Worm (Caenorhabditis elegans) whole organism, L4 larva: ENCODE measurements around the gene rml-4.

Experiments
- T26A8.4 ChIP-seq: fragments of 200-800 bp; sonication (Bioruptor generic); IDR thresholded peaks from 2 replicates; pipeline ENCODE4 v1.3.6; 2022; ENCODE audit warnings: missing genetic modification characterization, missing compliant biosample characterization
- Y48G9A.11 ChIP-seq: fragments of 200-800 bp; sonication (Bioruptor generic); IDR thresholded peaks from 2 replicates; pipeline ENCODE4 v1.3.6; 2022; ENCODE audit warnings: missing genetic modification reagents, missing genetic modification characterization, missing compliant biosample characterization
- Y75B8A.6 ChIP-seq: fragments of 200-800 bp; sonication (Bioruptor generic); IDR thresholded peaks from 2 replicates; pipeline ENCODE4 v1.3.6; 2022; ENCODE audit warnings: missing genetic modification reagents, missing genetic modification characterization, missing compliant biosample characterization
- ama-1 ChIP-seq: fragments of 150-350 bp; optimal IDR thresholded peaks from 2 replicates; lab custom pipeline; 2014; ENCODE audit warnings: inconsistent platforms, mixed read lengths
- arid-1 ChIP-seq: fragments of 200-800 bp; sonication (Bioruptor generic); conservative IDR thresholded peaks from 2 replicates; pipeline ENCODE4 v1.3.6; 2022; ENCODE audit warnings: missing genetic modification reagents, missing genetic modification characterization, missing compliant biosample characterization
- ces-1 ChIP-seq: fragments of 150-350 bp; sonication (generic microtip); optimal IDR thresholded peaks from 4 replicates; lab custom pipeline; 2014; ENCODE audit warnings: missing biosample characterization, missing genetic modification reagents, missing genetic modification characterization
- cey-2 ChIP-seq: sonication (generic microtip); optimal IDR thresholded peaks from 3 replicates; lab custom pipeline; 2017; ENCODE audit warnings: missing genetic modification characterization, mild to moderate bottlenecking, missing compliant biosample characterization, antibody characterized with exemption, borderline replicate concordance; ENCODE audit not compliant: insufficient read depth
- daf-19 ChIP-seq: fragments of 200-800 bp; sonication (Bioruptor generic); conservative IDR thresholded peaks from 2 replicates; pipeline ENCODE4 v1.3.6; 2022; ENCODE audit warnings: missing genetic modification characterization, missing compliant biosample characterization
- dmd-6 ChIP-seq: fragments of 200-800 bp; sonication (Bioruptor generic); IDR thresholded peaks from 2 replicates; pipeline ENCODE4 v1.3.6; 2022; ENCODE audit warnings: missing genetic modification reagents, missing genetic modification characterization, missing compliant biosample characterization
- duxl-1 ChIP-seq: sonication (generic microtip); optimal IDR thresholded peaks from 2 replicates; lab custom pipeline; 2016; ENCODE audit warnings: mild to moderate bottlenecking, missing genetic modification characterization, moderate library complexity, missing compliant biosample characterization; ENCODE audit not compliant: poor library complexity
- hif-1 ChIP-seq, 2 experiments: sonication (generic microtip); optimal IDR thresholded peaks; 2 replicates each; lab custom pipeline; 2016 to 2017; ENCODE audit warnings: missing compliant biosample characterization in 2 of 2, missing genetic modification characterization in 2 of 2, missing genetic modification reagents in 2 of 2, missing genotype in 2 of 2, mild to moderate bottlenecking in 1 of 2
- hlh-11 ChIP-seq: fragments of 200-800 bp; sonication (Bioruptor generic); optimal IDR thresholded peaks from 2 replicates; lab custom pipeline; 2018; ENCODE audit warnings: mild to moderate bottlenecking, missing genetic modification characterization, missing compliant biosample characterization
- lin-13 ChIP-seq: fragments of 150-350 bp; optimal IDR thresholded peaks from 2 replicates; lab custom pipeline; 2014; ENCODE audit warnings: missing biosample characterization, missing genetic modification reagents, missing genetic modification characterization
- lin-39 ChIP-seq: fragments of 150-350 bp; optimal IDR thresholded peaks from 2 replicates; lab custom pipeline; 2014; ENCODE audit warnings: missing biosample characterization, missing genetic modification reagents, missing genetic modification characterization
- lsy-2 ChIP-seq, 2 experiments: fragments of 150-350 bp in 1 of 2; sonication (generic microtip) in 1 of 2; optimal IDR thresholded peaks; 2 replicates each; lab custom pipeline; 2014 to 2017; ENCODE audit warnings: missing biosample characterization in 2 of 2, missing genetic modification characterization in 2 of 2
- mdl-1 ChIP-seq, 2 experiments: fragments of 150-350 bp in 1 of 2; sonication (generic microtip) in 1 of 2; optimal IDR thresholded peaks; 2 replicates each; lab custom pipeline; 2014 to 2017; ENCODE audit warnings: missing biosample characterization in 2 of 2, missing genetic modification characterization in 2 of 2
- mxl-2 ChIP-seq: fragments of 200-800 bp; sonication (Bioruptor generic); conservative IDR thresholded peaks from 2 replicates; pipeline ENCODE4 v1.3.6; 2022; ENCODE audit warnings: missing genetic modification reagents, missing genetic modification characterization, missing compliant biosample characterization
- mxl-3 ChIP-seq: fragments of 200-800 bp; sonication (Bioruptor generic); optimal IDR thresholded peaks from 2 replicates; lab custom pipeline; 2018; ENCODE audit warnings: mild to moderate bottlenecking, missing genetic modification characterization, missing compliant biosample characterization
- nhr-237 ChIP-seq: sonication (generic microtip); optimal IDR thresholded peaks from 2 replicates; lab custom pipeline; 2017; ENCODE audit warnings: missing biosample characterization, missing genetic modification characterization
- nhr-28 ChIP-seq: fragments of 150-350 bp; optimal IDR thresholded peaks from 2 replicates; lab custom pipeline; 2014; ENCODE audit warnings: missing biosample characterization, missing genetic modification characterization
- php-3 ChIP-seq: fragments of 200-800 bp; sonication (Bioruptor generic); IDR thresholded peaks from 2 replicates; pipeline ENCODE4 v1.3.6; 2022; ENCODE audit warnings: missing genetic modification reagents, missing genetic modification characterization, missing compliant biosample characterization
- pqm-1 ChIP-seq: sonication (generic microtip); optimal IDR thresholded peaks from 2 replicates; lab custom pipeline; 2017; ENCODE audit warnings: missing biosample characterization, missing genetic modification characterization
- rbr-2 ChIP-seq: sonication (generic microtip); optimal IDR thresholded peaks from 2 replicates; lab custom pipeline; 2016; ENCODE audit warnings: missing genotype, missing genetic modification characterization, missing compliant biosample characterization
- sdz-12 ChIP-seq: fragments of 200-800 bp; sonication (Bioruptor generic); optimal IDR thresholded peaks from 2 replicates; lab custom pipeline; 2018; ENCODE audit warnings: mild to moderate bottlenecking, missing genetic modification characterization, missing compliant biosample characterization
- set-16 ChIP-seq: fragments of 200-800 bp; sonication (Bioruptor generic); IDR thresholded peaks from 2 replicates; pipeline ENCODE4 v1.3.6; 2022; ENCODE audit warnings: missing genetic modification reagents, missing genetic modification characterization, missing compliant biosample characterization
- tra-1 ChIP-seq: fragments of 200-800 bp; sonication (Bioruptor generic); IDR thresholded peaks from 2 replicates; pipeline ENCODE4 v1.3.6; 2022; ENCODE audit warnings: missing genetic modification reagents, missing genetic modification characterization, missing compliant biosample characterization
- unc-62 ChIP-seq, 3 experiments: fragments of 150-350 bp in 1 of 3; sonication (generic microtip); optimal IDR thresholded peaks in 2 of 3; peaks in 1 of 3; 1 replicate in 1 of 3; 2 replicates in 2 of 3; lab custom pipeline; 2014 to 2017; ENCODE audit warnings: missing biosample characterization in 3 of 3, missing genetic modification characterization in 3 of 3, missing genetic modification reagents in 3 of 3, missing genotype in 1 of 3
- zfp-2 ChIP-seq: sonication (generic microtip); optimal IDR thresholded peaks from 2 replicates; lab custom pipeline; 2016; ENCODE audit warnings: mild to moderate bottlenecking, missing genetic modification characterization, missing compliant biosample characterization
- zip-11 ChIP-seq: fragments of 200-800 bp; sonication (Bioruptor generic); IDR thresholded peaks from 2 replicates; pipeline ENCODE4 v1.3.6; 2022; ENCODE audit warnings: missing genetic modification characterization, missing compliant biosample characterization
- zip-2 ChIP-seq: fragments of 150-350 bp; optimal IDR thresholded peaks from 2 replicates; lab custom pipeline; 2014; ENCODE audit warnings: missing biosample characterization, missing genetic modification characterization
- ztf-11 ChIP-seq: fragments of 150-350 bp; optimal IDR thresholded peaks from 2 replicates; lab custom pipeline; 2014; ENCODE audit warnings: missing biosample characterization, missing genetic modification characterization

The rml-4 gene

DNA sequence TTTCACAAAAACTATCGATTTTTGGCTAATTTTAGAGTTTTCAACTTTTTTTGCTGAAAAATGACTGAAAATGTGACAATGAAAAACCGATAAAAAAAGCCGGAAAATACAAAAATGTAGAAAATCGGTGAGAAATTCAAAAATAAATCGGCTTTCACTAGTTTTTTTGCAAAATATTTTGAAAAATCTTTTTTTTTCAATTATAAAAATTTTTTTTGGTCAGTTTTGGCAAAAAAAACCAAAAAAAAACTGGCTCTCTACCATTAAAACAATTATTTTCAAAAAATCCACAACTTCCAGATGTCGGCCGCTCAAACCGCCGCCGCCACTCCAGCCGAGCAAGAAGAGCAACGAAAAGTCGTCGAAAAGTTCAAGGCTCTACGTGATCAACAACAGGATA lies 31.5 kb downstream of the rml-4 start, which contains the start of gene pfd-2:
Gene pfd-2, plus strand, starts transcription at position 301 of the 400 bp plus-strand sequence.
- TF ChIP-seq mxl-2 (GFP tag; lab: Robert Waterston, UW) (no peak), hif-1 (tag; optimal IDR thresholded peaks at IDR 0.05; lab: Kevin White, UChicago) (no peak), duxl-1 (tag; lab: Kevin White, UChicago) (no peak), ama-1 (lab: Kevin White, UChicago) (no peak)
- TF ChIP-seq, all 104 proteins: peak for 0

ce11 chrII:4328716-4329115 lies 33.8 kb downstream of the rml-4 start, which contains the start of gene H20J04.4:
TSS of gene H20J04.4 (plus strand) at chrII:4329016.
- TF ChIP-seq rbr-2 (tag; lab: Kevin White, UChicago) (no peak), zip-11 (GFP tag; lab: Robert Waterston, UW) (no peak)

DNA sequence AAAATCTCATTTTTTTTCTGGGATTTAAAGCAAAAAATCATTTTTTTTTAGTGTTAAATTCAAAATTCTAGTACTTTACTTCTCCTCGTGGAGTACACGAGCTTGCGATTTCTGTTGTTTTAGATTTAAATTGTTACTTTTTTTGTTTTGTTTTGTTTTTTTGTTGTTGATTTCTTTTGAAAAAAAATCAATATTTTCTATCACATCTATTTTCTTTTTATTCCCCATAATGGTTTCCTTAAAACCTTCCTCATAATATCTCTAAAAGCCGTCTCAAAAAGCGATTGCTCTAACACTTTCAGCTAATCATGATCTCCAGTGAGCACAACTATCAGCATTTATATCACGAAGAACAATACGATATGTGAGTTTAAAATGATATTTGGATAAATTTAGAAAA lies 39.5 kb downstream of the rml-4 start, which contains the start of gene madf-3:
Gene madf-3, plus strand, starts transcription at position 301 of the 400 bp plus-strand sequence.
- TF ChIP-seq dmd-6 (0 out of 2 replicates have a peak, but pooled peaks have one; percentile 2), rbr-2 (tag; lab: Kevin White, UChicago) (no peak)
- TF ChIP-seq, all 104 proteins: peak for 1

DNA sequence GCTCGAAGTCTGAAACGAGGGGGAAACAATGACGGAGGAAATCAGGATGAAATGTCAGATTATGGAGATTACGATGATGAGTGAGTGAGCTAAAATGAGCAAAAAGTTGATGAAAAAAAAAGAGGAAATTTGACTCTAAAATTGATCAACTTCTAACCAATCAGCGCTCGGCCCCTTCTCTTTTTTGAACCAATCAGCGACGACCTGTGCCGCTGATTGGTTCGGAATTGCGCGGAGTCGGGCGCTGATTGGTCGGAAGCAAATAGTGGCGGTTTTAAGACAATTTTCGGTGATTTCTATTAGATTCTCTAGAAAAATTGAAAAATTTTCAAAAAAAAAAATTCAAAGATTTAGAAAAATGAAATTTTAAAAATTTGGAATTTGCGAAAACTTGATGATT lies 42.8 kb downstream of the rml-4 start:
- no peak for TF ChIP-seq sdz-12 (GFP tag; lab: Kevin White, UChicago)
- no peak for TF ChIP-seq lsy-2 (tag; optimal IDR thresholded peaks at IDR 0.05; lab: Kevin White, UChicago)
- no peak for TF ChIP-seq dmd-6
- TF ChIP-seq mdl-1 (tag; optimal IDR thresholded peaks at IDR 0.05; lab: Kevin White, UChicago): no peak
- no peak for TF ChIP-seq Y48G9A.11
- no peak for TF ChIP-seq Y75B8A.6 (GFP tag; lab: Robert Waterston, UW)
- TF ChIP-seq ztf-11: no peak
- no peak for TF ChIP-seq lin-39
- no peak for TF ChIP-seq daf-19 (GFP tag; lab: Robert Waterston, UW)
- TF ChIP-seq pqm-1 (tag; lab: Kevin White, UChicago): no peak
- no peak for TF ChIP-seq nhr-237 (tag; lab: Kevin White, UChicago)
- TF ChIP-seq T26A8.4 (GFP tag; lab: Robert Waterston, UW): no peak
- no peak for TF ChIP-seq tra-1
- TF ChIP-seq nhr-28 (tag; lab: Kevin White, UChicago): no peak
- TF ChIP-seq zip-2 (tag; lab: Kevin White, UChicago): no peak

DNA sequence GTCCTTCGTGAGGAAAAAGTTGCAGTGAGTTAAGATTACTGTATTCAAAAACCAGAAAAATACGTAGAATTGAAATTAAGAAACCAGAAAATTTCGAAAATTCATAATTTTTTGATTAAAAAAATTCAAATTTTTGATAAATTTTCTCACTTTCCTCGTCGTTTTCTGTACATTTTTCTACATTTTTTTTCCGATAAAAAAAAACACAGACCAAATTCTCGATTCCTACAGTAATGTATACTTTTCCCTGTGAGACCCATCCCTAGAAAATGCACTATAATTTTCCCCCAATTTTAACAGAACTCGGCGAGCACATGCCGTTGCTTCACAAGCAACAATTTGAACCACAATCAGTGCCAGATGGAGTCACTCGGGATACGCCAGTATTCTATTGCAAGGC lies 45.0 kb downstream of the rml-4 start, which contains the start of gene athp-2:
Gene athp-2, plus strand, starts transcription at position 301 of the 400 bp plus-strand sequence.
- TF ChIP-seq unc-62 (GFP tag; optimal IDR thresholded peaks at IDR 0.05 in 1 of 2; lab: Kevin White, UChicago) (no peak), unc-62 (tag; optimal IDR thresholded peaks at IDR 0.05; lab: Kevin White, UChicago) (no peak), zfp-2 (tag; lab: Kevin White, UChicago) (no peak)

ce11 chrII:4341484-4341883 lies 46.6 kb downstream of the rml-4 start:
- TF ChIP-seq php-3 (GFP tag; lab: Robert Waterston, UW) (no peak), ces-1 (GFP tag; lab: Kevin White, UChicago) (no peak), arid-1 (GFP tag; lab: Robert Waterston, UW) (no peak)

- TF ChIP-seq cey-2 (tag; lab: Kevin White, UChicago) (no peak), hlh-11 (tag; lab: Kevin White, UChicago) (no peak), set-16 (GFP tag; lab: Robert Waterston, UW) (peak; percentile 81), mxl-3 (GFP tag; lab: Kevin White, UChicago) (no peak), unc-62 (GFP tag; optimal IDR thresholded peaks at IDR 0.05 in 1 of 2; lab: Kevin White, UChicago) (peak in 1 of 2 experiments; percentile 2), unc-62 (tag; optimal IDR thresholded peaks at IDR 0.05; lab: Kevin White, UChicago) (no peak), lin-13 (GFP tag; lab: Kevin White, UChicago) (no peak)
- TF ChIP-seq, all 104 proteins: peak for 2
These were observed 49.4 kb downstream of the rml-4 start for ce11 chrII:4344317-4344716.
